In the genomic region with DNA sequence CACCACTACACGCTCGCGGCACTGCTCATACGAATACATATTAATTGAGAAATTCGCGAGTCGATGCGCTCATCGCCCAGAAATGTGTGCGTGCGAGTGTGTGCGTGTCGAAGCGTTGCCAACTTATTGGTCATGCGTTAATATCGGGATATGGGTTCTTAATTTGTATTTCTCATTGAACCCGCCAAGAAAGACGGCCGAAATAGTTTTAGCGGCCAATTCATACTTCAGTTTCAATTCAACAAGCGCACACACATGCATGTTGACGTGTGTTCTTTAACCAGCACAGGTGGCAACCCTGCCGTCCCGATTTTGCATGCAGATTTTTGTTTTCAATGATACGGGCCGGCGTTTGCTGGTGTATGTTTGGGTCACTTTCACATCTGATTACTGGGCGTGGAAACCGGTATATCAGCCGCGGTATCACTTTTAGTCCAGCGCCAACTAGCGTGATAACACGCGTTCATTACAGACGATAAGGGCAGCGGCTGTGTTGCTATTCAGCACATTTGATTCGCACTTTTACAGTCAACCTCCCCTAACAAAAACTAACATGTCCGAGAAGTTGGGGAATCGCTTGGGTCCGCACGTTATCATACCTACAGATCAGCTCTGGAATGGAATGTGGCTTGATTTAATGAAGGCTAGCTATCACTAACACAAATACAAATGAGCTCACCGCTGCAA, we compare ENCODE assay signal across 1 fruit fly cellular context.
TF ChIP-seq lines count a peak whose summit lies in the region.

No protein-coding gene starts in this region.

TF ChIP-seq in whole organism, embryonic, 481 proteins besides CTCF, POLR2A, EP300 and RAD21 (continued from another document and continues in another):
- TF ChIP-seq hb (GFP tag; IDR thresholded peaks at IDR 0.05; lab: Robert Waterston, UW; ENCODE audit: partially characterized antibody) = no peak
- TF ChIP-seq unpg (GFP tag; optimal IDR thresholded peaks at IDR 0.05; lab: Kevin White, UChicago) = no peak
- TF ChIP-seq Atf-2 (GFP tag; optimal IDR thresholded peaks at IDR 0.05; lab: Kevin White, UChicago) = no peak
- no peak for TF ChIP-seq eve (GFP tag; optimal IDR thresholded peaks at IDR 0.05; lab: Kevin White, UChicago)
- no peak for TF ChIP-seq stc (GFP tag; IDR thresholded peaks at IDR 0.05; lab: Robert Waterston, UW)
- TF ChIP-seq B-H2 (GFP tag; optimal IDR thresholded peaks at IDR 0.05; lab: Kevin White, UChicago) = no peak
- no peak for TF ChIP-seq CG6683 (GFP tag; optimal IDR thresholded peaks at IDR 0.05; lab: Kevin White, UChicago)
- TF ChIP-seq Drgx (GFP tag; IDR thresholded peaks at IDR 0.05; lab: Robert Waterston, UW) = no peak
- no peak for TF ChIP-seq Ets97D (GFP tag; optimal IDR thresholded peaks at IDR 0.05; lab: Kevin White, UChicago)
- no peak for TF ChIP-seq en (GFP tag; optimal IDR thresholded peaks at IDR 0.05; lab: Kevin White, UChicago)
- no peak for TF ChIP-seq klu (GFP tag; IDR thresholded peaks at IDR 0.05; lab: Robert Waterston, UW)
- TF ChIP-seq zen (tag; optimal IDR thresholded peaks at IDR 0.05; lab: Kevin White, UChicago) = no peak
- TF ChIP-seq CG4424 (GFP tag; optimal IDR thresholded peaks at IDR 0.05; lab: Kevin White, UChicago) = no peak
- no peak for TF ChIP-seq CG8924 (tag; optimal IDR thresholded peaks at IDR 0.05; lab: Kevin White, UChicago)
- TF ChIP-seq CG13424 (tag; optimal IDR thresholded peaks at IDR 0.05; lab: Kevin White, UChicago) = no peak
- no peak for TF ChIP-seq Hr78 (GFP tag; optimal IDR thresholded peaks at IDR 0.05; lab: Kevin White, UChicago)
- TF ChIP-seq dpn (GFP tag; optimal IDR thresholded peaks at IDR 0.05; lab: Kevin White, UChicago) = peak in 1 of 2 experiments; percentile 39
- TF ChIP-seq fd3F (GFP tag; optimal IDR thresholded peaks at IDR 0.05; lab: Kevin White, UChicago) = no peak
- TF ChIP-seq zfh1 (GFP tag; IDR thresholded peaks at IDR 0.05; lab: Robert Waterston, UW) = no peak
- no peak for TF ChIP-seq Dbx (GFP tag; IDR thresholded peaks at IDR 0.05; lab: Robert Waterston, UW)
- no peak for TF ChIP-seq onecut (GFP tag; IDR thresholded peaks at IDR 0.05; lab: Robert Waterston, UW)
- no peak for TF ChIP-seq CG31224 (GFP tag; IDR thresholded peaks at IDR 0.05; lab: Robert Waterston, UW)
- no peak for TF ChIP-seq h (optimal IDR thresholded peaks at IDR 0.05; lab: Kevin White, UChicago)
- no peak for TF ChIP-seq luna (GFP tag; optimal IDR thresholded peaks at IDR 0.05; lab: Kevin White, UChicago)
- no peak for TF ChIP-seq tup (GFP tag; optimal IDR thresholded peaks at IDR 0.05; lab: Kevin White, UChicago)
- TF ChIP-seq CG18262 (tag; optimal IDR thresholded peaks at IDR 0.05; lab: Kevin White, UChicago) = no peak
- TF ChIP-seq Fer2 (tag; optimal IDR thresholded peaks at IDR 0.05; lab: Kevin White, UChicago) = no peak
- no peak for TF ChIP-seq Xrp1 (GFP tag; IDR thresholded peaks at IDR 0.05; lab: Robert Waterston, UW)
- no peak for TF ChIP-seq Hr3 (GFP tag; optimal IDR thresholded peaks at IDR 0.05; lab: Kevin White, UChicago)
- no peak for TF ChIP-seq CG6254 (GFP tag; optimal IDR thresholded peaks at IDR 0.05; lab: Kevin White, UChicago)
- no peak for TF ChIP-seq tap (tag; optimal IDR thresholded peaks at IDR 0.05; lab: Kevin White, UChicago)
- TF ChIP-seq crc (GFP tag; optimal IDR thresholded peaks at IDR 0.05; lab: Kevin White, UChicago) = no peak
- no peak for TF ChIP-seq CG15696 (tag; optimal IDR thresholded peaks at IDR 0.05; lab: Kevin White, UChicago)
- TF ChIP-seq abd-A (tag; optimal IDR thresholded peaks at IDR 0.05; lab: Kevin White, UChicago) = no peak
- TF ChIP-seq Neu2 (GFP tag; optimal IDR thresholded peaks at IDR 0.05; lab: Kevin White, UChicago; ENCODE audit: borderline replicate concordance) = no peak
- TF ChIP-seq sna (GFP tag; IDR thresholded peaks at IDR 0.05; lab: Robert Waterston, UW; ENCODE audit: partially characterized antibody) = no peak
- TF ChIP-seq mirr (GFP tag; optimal IDR thresholded peaks at IDR 0.05; lab: Kevin White, UChicago) = peak; percentile 37
- TF ChIP-seq CG5180 (GFP tag; optimal IDR thresholded peaks at IDR 0.05; lab: Kevin White, UChicago) = no peak
- no peak for TF ChIP-seq CG11085 (GFP tag; IDR thresholded peaks at IDR 0.05; lab: Robert Waterston, UW)
- no peak for TF ChIP-seq Dll (GFP tag; IDR thresholded peaks at IDR 0.05; lab: Robert Waterston, UW; ENCODE audit: partially characterized antibody)
- TF ChIP-seq CG17802 (tag; optimal IDR thresholded peaks at IDR 0.05; lab: Kevin White, UChicago) = no peak
- TF ChIP-seq gem (tag; optimal IDR thresholded peaks at IDR 0.05; lab: Kevin White, UChicago) = no peak
- no peak for TF ChIP-seq CG18011 (GFP tag; optimal IDR thresholded peaks at IDR 0.05; lab: Kevin White, UChicago)
- no peak for TF ChIP-seq NC2α (GFP tag; optimal IDR thresholded peaks at IDR 0.05; lab: Kevin White, UChicago)
- TF ChIP-seq Mad (GFP tag; optimal IDR thresholded peaks at IDR 0.05; lab: Kevin White, UChicago) = no peak
- TF ChIP-seq CG8359 (GFP tag; optimal IDR thresholded peaks at IDR 0.05; lab: Kevin White, UChicago; ENCODE audit: borderline replicate concordance) = no peak
- no peak for TF ChIP-seq Sin3A (optimal IDR thresholded peaks at IDR 0.05; lab: Kevin White, UChicago)
- TF ChIP-seq CG30020 (tag; optimal IDR thresholded peaks at IDR 0.05; lab: Kevin White, UChicago) = no peak
- no peak for TF ChIP-seq CG2202 (tag; optimal IDR thresholded peaks at IDR 0.05; lab: Kevin White, UChicago)
- no peak for TF ChIP-seq CG10565 (GFP tag; optimal IDR thresholded peaks at IDR 0.05; lab: Kevin White, UChicago)
- TF ChIP-seq CG11247 (GFP tag; IDR thresholded peaks at IDR 0.05; lab: Robert Waterston, UW) = no peak
- no peak for TF ChIP-seq Jarid2 (GFP tag; optimal IDR thresholded peaks at IDR 0.05; lab: Kevin White, UChicago)
- TF ChIP-seq ERR (GFP tag; optimal IDR thresholded peaks at IDR 0.05; lab: Kevin White, UChicago) = peak; percentile 26
- no peak for TF ChIP-seq Dek (tag; optimal IDR thresholded peaks at IDR 0.05; lab: Kevin White, UChicago)
- TF ChIP-seq knrl (GFP tag; IDR thresholded peaks at IDR 0.05; lab: Robert Waterston, UW; ENCODE audit: partially characterized antibody) = no peak
- no peak for TF ChIP-seq org-1 (GFP tag; optimal IDR thresholded peaks at IDR 0.05; lab: Kevin White, UChicago)
- TF ChIP-seq CHES-1-like (GFP tag; optimal IDR thresholded peaks at IDR 0.05; lab: Kevin White, UChicago) = no peak
- TF ChIP-seq scrt (GFP tag; optimal IDR thresholded peaks at IDR 0.05; lab: Kevin White, UChicago) = no peak
- peak; percentile 38 for TF ChIP-seq Dip3 (GFP tag; optimal IDR thresholded peaks at IDR 0.05; lab: Kevin White, UChicago)
- TF ChIP-seq ash1 (GFP tag; optimal IDR thresholded peaks at IDR 0.05; lab: Kevin White, UChicago) = no peak
- TF ChIP-seq tna (GFP tag; IDR thresholded peaks at IDR 0.05; lab: Robert Waterston, UW; ENCODE audit: partially characterized antibody) = no peak
- no peak for TF ChIP-seq CkIIα-i1 (GFP tag; IDR thresholded peaks at IDR 0.05; lab: Robert Waterston, UW)
- no peak for TF ChIP-seq CG11723 (GFP tag; optimal IDR thresholded peaks at IDR 0.05; lab: Kevin White, UChicago)
- TF ChIP-seq CG11456 (GFP tag; IDR thresholded peaks at IDR 0.05; lab: Robert Waterston, UW) = no peak
- no peak for TF ChIP-seq H15 (GFP tag; IDR thresholded peaks at IDR 0.05; lab: Robert Waterston, UW)
- no peak for TF ChIP-seq Side (GFP tag; optimal IDR thresholded peaks at IDR 0.05; lab: Kevin White, UChicago)
- TF ChIP-seq prd (optimal IDR thresholded peaks at IDR 0.05; lab: Kevin White, UChicago) = no peak
- 0 out of 3 replicates have a peak, but pooled peaks have one; percentile 7 for TF ChIP-seq prd (GFP tag; IDR thresholded peaks at IDR 0.05; lab: Robert Waterston, UW)
- TF ChIP-seq CG9727 (GFP tag; optimal IDR thresholded peaks at IDR 0.05; lab: Kevin White, UChicago) = no peak
- TF ChIP-seq ci (GFP tag; IDR thresholded peaks at IDR 0.05; lab: Robert Waterston, UW) = peak; percentile 22; the same call in 1 of the 3 replicates
- no peak for TF ChIP-seq schlank (tag; optimal IDR thresholded peaks at IDR 0.05; lab: Kevin White, UChicago)
- no peak for TF ChIP-seq Lim3 (GFP tag; IDR thresholded peaks at IDR 0.05; lab: Robert Waterston, UW)
- TF ChIP-seq Lpt (GFP tag; optimal IDR thresholded peaks at IDR 0.05; lab: Kevin White, UChicago) = no peak
- TF ChIP-seq CG11695 (GFP tag; IDR thresholded peaks at IDR 0.05; lab: Robert Waterston, UW) = no peak
- no peak for TF ChIP-seq ind (GFP tag; optimal IDR thresholded peaks at IDR 0.05; lab: Kevin White, UChicago)
- no peak for TF ChIP-seq oc (tag; optimal IDR thresholded peaks at IDR 0.05; lab: Kevin White, UChicago)
- no peak for TF ChIP-seq CG17568 (GFP tag; optimal IDR thresholded peaks at IDR 0.05; lab: Kevin White, UChicago)
- no peak for TF ChIP-seq nmo (GFP tag; optimal IDR thresholded peaks at IDR 0.05; lab: Kevin White, UChicago)
- no peak for TF ChIP-seq CG7987 (GFP tag; optimal IDR thresholded peaks at IDR 0.05; lab: Kevin White, UChicago)
- TF ChIP-seq her (GFP tag; optimal IDR thresholded peaks at IDR 0.05; lab: Kevin White, UChicago) = no peak
- TF ChIP-seq Camta (GFP tag; optimal IDR thresholded peaks at IDR 0.05; lab: Kevin White, UChicago) = no peak
- no peak for TF ChIP-seq maf-S (GFP tag; optimal IDR thresholded peaks at IDR 0.05; lab: Kevin White, UChicago)
- TF ChIP-seq CG13287 (GFP tag; IDR thresholded peaks at IDR 0.05; lab: Robert Waterston, UW; ENCODE audit: partially characterized antibody) = no peak; the same call in 1 of the 2 replicates
- no peak for TF ChIP-seq gt (GFP tag; IDR thresholded peaks at IDR 0.05; lab: Robert Waterston, UW)
- TF ChIP-seq CG16779 (GFP tag; IDR thresholded peaks at IDR 0.05; lab: Robert Waterston, UW) = no peak
- no peak for TF ChIP-seq sens-2 (GFP tag; IDR thresholded peaks at IDR 0.05; lab: Robert Waterston, UW)
- TF ChIP-seq CG14710 (tag; optimal IDR thresholded peaks at IDR 0.05; lab: Kevin White, UChicago) = no peak
- no peak for TF ChIP-seq ro (GFP tag; IDR thresholded peaks at IDR 0.05; lab: Robert Waterston, UW)
- no peak for TF ChIP-seq CG5953 (GFP tag; IDR thresholded peaks at IDR 0.05; lab: Robert Waterston, UW)
- TF ChIP-seq CG10979 (tag; optimal IDR thresholded peaks at IDR 0.05; lab: Kevin White, UChicago) = no peak
- TF ChIP-seq CG30431 (GFP tag; optimal IDR thresholded peaks at IDR 0.05; lab: Kevin White, UChicago) = no peak
- TF ChIP-seq CG17361 (GFP tag; IDR thresholded peaks at IDR 0.05; lab: Robert Waterston, UW) = no peak
- TF ChIP-seq CG9609 (GFP tag; optimal IDR thresholded peaks at IDR 0.05; lab: Kevin White, UChicago) = no peak
- no peak for TF ChIP-seq Spps (tag; optimal IDR thresholded peaks at IDR 0.05; lab: Kevin White, UChicago)
- no peak for TF ChIP-seq tio (GFP tag; optimal IDR thresholded peaks at IDR 0.05; lab: Kevin White, UChicago)
- TF ChIP-seq CG34224 (GFP tag; IDR thresholded peaks at IDR 0.05; lab: Robert Waterston, UW; ENCODE audit: partially characterized antibody) = no peak
- TF ChIP-seq Atf3 (GFP tag; optimal IDR thresholded peaks at IDR 0.05; lab: Kevin White, UChicago) = peak; percentile 19
- TF ChIP-seq bigmax (GFP tag; optimal IDR thresholded peaks at IDR 0.05; lab: Kevin White, UChicago) = no peak
- TF ChIP-seq Dref (GFP tag; IDR thresholded peaks at IDR 0.05; lab: Robert Waterston, UW) = no peak
- no peak for TF ChIP-seq toy (GFP tag; IDR thresholded peaks at IDR 0.05; lab: Robert Waterston, UW)
- peak; percentile 81 for TF ChIP-seq cg (GFP tag; optimal IDR thresholded peaks at IDR 0.05; lab: Kevin White, UChicago)
- no peak for TF ChIP-seq CG13296 (GFP tag; optimal IDR thresholded peaks at IDR 0.05; lab: Kevin White, UChicago)
- no peak for TF ChIP-seq dimm (GFP tag; IDR thresholded peaks at IDR 0.05; lab: Robert Waterston, UW)
- no peak for TF ChIP-seq CG11696 (GFP tag; IDR thresholded peaks at IDR 0.05; lab: Robert Waterston, UW)
- TF ChIP-seq CG2129 (GFP tag; IDR thresholded peaks at IDR 0.05; lab: Robert Waterston, UW; ENCODE audit: partially characterized antibody) = no peak
- no peak for TF ChIP-seq CG42726 (GFP tag; IDR thresholded peaks at IDR 0.05; lab: Robert Waterston, UW; ENCODE audit: partially characterized antibody)
- TF ChIP-seq wor (GFP tag; IDR thresholded peaks at IDR 0.05; lab: Robert Waterston, UW) = no peak
- no peak for TF ChIP-seq CG14441 (GFP tag; IDR thresholded peaks at IDR 0.05; lab: Robert Waterston, UW)
- TF ChIP-seq CG31365 (tag; optimal IDR thresholded peaks at IDR 0.05; lab: Kevin White, UChicago) = no peak
- no peak for TF ChIP-seq Opbp (GFP tag; IDR thresholded peaks at IDR 0.05; lab: Robert Waterston, UW; ENCODE audit: partially characterized antibody)
- 0 out of 2 replicates have a peak, but pooled peaks have one; percentile 26 for TF ChIP-seq E2f1 (GFP tag; IDR thresholded peaks at IDR 0.05; lab: Robert Waterston, UW)
- TF ChIP-seq shn (GFP tag; optimal IDR thresholded peaks at IDR 0.05; lab: Kevin White, UChicago) = no peak
- peak; percentile 4 for TF ChIP-seq CG10147 (GFP tag; optimal IDR thresholded peaks at IDR 0.05; lab: Kevin White, UChicago)
- TF ChIP-seq Meics (GFP tag; optimal IDR thresholded peaks at IDR 0.05; lab: Kevin White, UChicago) = no peak
- TF ChIP-seq fru (optimal IDR thresholded peaks at IDR 0.05; lab: Kevin White, UChicago) = no peak
- no peak for TF ChIP-seq CG1602 (GFP tag; optimal IDR thresholded peaks at IDR 0.05; lab: Kevin White, UChicago)
- no peak for TF ChIP-seq Max (GFP tag; optimal IDR thresholded peaks at IDR 0.05; lab: Kevin White, UChicago)
- no peak for TF ChIP-seq Oaz (GFP tag; IDR thresholded peaks at IDR 0.05; lab: Robert Waterston, UW)
- no peak for TF ChIP-seq Six4 (GFP tag; optimal IDR thresholded peaks at IDR 0.05; lab: Kevin White, UChicago)
- TF ChIP-seq CG17359 (tag; optimal IDR thresholded peaks at IDR 0.05; lab: Kevin White, UChicago) = no peak
- peak; percentile 48 for TF ChIP-seq gro (GFP tag; optimal IDR thresholded peaks at IDR 0.05; lab: Kevin White, UChicago)
- no peak for TF ChIP-seq pnt (GFP tag; optimal IDR thresholded peaks at IDR 0.05; lab: Kevin White, UChicago)
- no peak for TF ChIP-seq lmd (GFP tag; IDR thresholded peaks at IDR 0.05; lab: Robert Waterston, UW)
- no peak for TF ChIP-seq NFAT (GFP tag; IDR thresholded peaks at IDR 0.05; lab: Robert Waterston, UW)
- no peak for TF ChIP-seq CG14860 (GFP tag; IDR thresholded peaks at IDR 0.05; lab: Robert Waterston, UW; ENCODE audit: partially characterized antibody)
- TF ChIP-seq lbe (GFP tag; optimal IDR thresholded peaks at IDR 0.05; lab: Kevin White, UChicago) = no peak
- no peak for TF ChIP-seq gcm2 (GFP tag; optimal IDR thresholded peaks at IDR 0.05; lab: Kevin White, UChicago)
- no peak for TF ChIP-seq CG1792 (GFP tag; optimal IDR thresholded peaks at IDR 0.05; lab: Kevin White, UChicago)
- no peak for TF ChIP-seq zf30C (GFP tag; optimal IDR thresholded peaks at IDR 0.05; lab: Kevin White, UChicago)
